Worm (Caenorhabditis elegans) whole organism, young adult: ENCODE results near the gene chch-3.

ENCODE experiments used
- ama-1 ChIP-seq, 3 experiments: fragments of 150-350 bp in 1 of 3; sonication (generic microtip) in 2 of 3; optimal IDR thresholded peaks; 2 replicates each; lab custom pipeline; 2014 to 2018; ENCODE audit warnings: missing biosample characterization in 2 of 3, missing genetic modification characterization in 2 of 3, missing genetic modification reagents in 2 of 3
- lag-1 ChIP-seq: fragments of 200-800 bp; sonication (Bioruptor generic); IDR thresholded peaks from 2 replicates; pipeline ENCODE4 v1.3.6; 2022; ENCODE audit warnings: missing genetic modification reagents, missing genetic modification characterization, missing compliant biosample characterization

DNA sequence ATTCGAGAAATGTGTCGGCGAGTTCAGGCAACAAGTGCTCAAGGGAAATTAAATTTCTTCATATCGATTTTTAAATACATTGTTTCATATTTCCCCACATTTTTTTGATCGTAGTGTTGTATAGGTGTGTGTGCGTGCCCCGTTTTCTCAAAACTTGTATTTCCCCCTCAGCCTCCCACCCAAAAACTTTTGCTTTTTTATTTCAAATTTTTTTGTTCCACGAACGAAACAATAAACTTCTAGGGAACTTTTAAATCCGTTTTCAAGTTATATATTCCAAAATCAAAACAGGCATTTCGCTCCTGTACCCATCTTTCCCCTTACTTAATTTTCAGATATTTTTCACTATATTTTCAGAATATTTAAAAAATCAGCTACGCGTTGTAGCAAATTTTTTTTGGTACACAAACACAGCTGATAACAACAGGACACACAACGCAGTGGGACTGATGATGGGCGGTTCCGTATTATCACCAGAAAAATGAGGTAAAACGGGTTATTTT, 1.3 kb downstream of the chch-3 start, which contains the start of the genes M176.4 and M176.16:
- TF ChIP-seq lag-1 (no peak), ama-1 (optimal IDR thresholded peaks at IDR 0.05; lab: Kevin White, UChicago) (no peak), ama-1 (GFP tag; optimal IDR thresholded peaks at IDR 0.05; lab: Kevin White, UChicago) (no peak)
